Fruit fly (Drosophila melanogaster) whole organism, embryonic: ENCODE results near the gene CG43938.

Source experiments
- Ada2b ChIP-seq: fragments of 200-800 bp; sonication (Bioruptor generic); IDR thresholded peaks from 2 replicates; pipeline ENCODE4 v1.3.6; 2022; ENCODE audit warnings: missing biosample characterization, missing genetic modification characterization
- Atf3 ChIP-seq: fragments of 200-800 bp; sonication (Bioruptor generic); optimal IDR thresholded peaks from 3 replicates; lab custom pipeline; 2016; ENCODE audit warnings: missing biosample characterization, missing genetic modification characterization
- Blimp-1 ChIP-seq: fragments of 200-800 bp; sonication (Bioruptor generic); optimal IDR thresholded peaks from 3 replicates; lab custom pipeline; 2018; ENCODE audit warnings: missing biosample characterization, missing genetic modification characterization, mild to moderate bottlenecking, moderate library complexity, missing genetic modification reagents
- CG10565 ChIP-seq: fragments of 200-800 bp; sonication (Bioruptor generic); optimal IDR thresholded peaks from 3 replicates; lab custom pipeline; 2016; ENCODE audit warnings: missing biosample characterization, mild to moderate bottlenecking, missing genetic modification characterization
- CG10654 ChIP-seq: fragments of 200-800 bp; sonication (Bioruptor generic); optimal IDR thresholded peaks from 2 replicates; lab custom pipeline; 2016; ENCODE audit warnings: missing biosample characterization, missing genetic modification characterization
- CG11093 ChIP-seq: fragments of 200-800 bp; sonication (Bioruptor generic); IDR thresholded peaks from 3 replicates; pipeline ENCODE4 v1.3.6; 2022; ENCODE audit warnings: missing biosample characterization, missing genetic modification characterization
- CG12104 ChIP-seq: fragments of 200-800 bp; sonication (Bioruptor generic); optimal IDR thresholded peaks from 3 replicates; lab custom pipeline; 2016; ENCODE audit warnings: missing biosample characterization, missing genetic modification characterization
- CG17385 ChIP-seq: fragments of 200-800 bp; sonication (Bioruptor generic); optimal IDR thresholded peaks from 3 replicates; lab custom pipeline; 2018; ENCODE audit warnings: missing biosample characterization, mild to moderate bottlenecking, missing genetic modification characterization
- CG17912 ChIP-seq: fragments of 200-800 bp; sonication (Bioruptor generic); optimal IDR thresholded peaks from 2 replicates; lab custom pipeline; 2018; ENCODE audit warnings: missing biosample characterization, mild to moderate bottlenecking, missing genetic modification characterization
- CG32532 ChIP-seq: fragments of 200-800 bp; sonication (Bioruptor generic); IDR thresholded peaks from 2 replicates; pipeline ENCODE4 v1.3.6; 2022; ENCODE audit warnings: missing biosample characterization, missing genetic modification characterization
- CG4360 ChIP-seq: fragments of 200-800 bp; sonication (Bioruptor generic); IDR thresholded peaks from 2 replicates; pipeline ENCODE4 v1.3.6; 2022; ENCODE audit warnings: missing biosample characterization, missing genetic modification characterization
- CG4404 ChIP-seq: fragments of 200-800 bp; sonication (Bioruptor generic); IDR thresholded peaks from 2 replicates; pipeline ENCODE4 v1.3.6; 2022; ENCODE audit warnings: missing biosample characterization, missing genetic modification characterization
- CG5245 ChIP-seq: fragments of 200-800 bp; sonication (Bioruptor generic); optimal IDR thresholded peaks from 3 replicates; lab custom pipeline; 2016; ENCODE audit warnings: missing biosample characterization, missing genetic modification characterization
- CG6813 ChIP-seq: fragments of 200-800 bp; sonication (Bioruptor generic); optimal IDR thresholded peaks from 2 replicates; lab custom pipeline; 2017; ENCODE audit warnings: missing biosample characterization, missing genetic modification characterization, mild to moderate bottlenecking, moderate library complexity, missing genetic modification reagents
- CG7271 ChIP-seq: fragments of 200-800 bp; sonication (Bioruptor generic); optimal IDR thresholded peaks from 2 replicates; lab custom pipeline; 2018; ENCODE audit warnings: missing biosample characterization, mild to moderate bottlenecking, missing genetic modification characterization, moderate library complexity
- CkIIα-i1 ChIP-seq: fragments of 200-800 bp; sonication (Bioruptor generic); IDR thresholded peaks from 2 replicates; pipeline ENCODE4 v1.3.6; 2022; ENCODE audit warnings: missing biosample characterization, missing genetic modification characterization
- D19B ChIP-seq: fragments of 200-800 bp; sonication (Bioruptor generic); optimal IDR thresholded peaks from 2 replicates; lab custom pipeline; 2017; ENCODE audit warnings: missing biosample characterization, mild to moderate bottlenecking, missing genetic modification characterization
- Doc2 ChIP-seq: fragments of 200-800 bp; sonication (Bioruptor generic); IDR thresholded peaks from 2 replicates; pipeline ENCODE4 v1.3.6; 2022; ENCODE audit warnings: missing biosample characterization, missing genetic modification characterization
- Dp ChIP-seq: fragments of 200-800 bp; sonication (Bioruptor generic); optimal IDR thresholded peaks from 2 replicates; lab custom pipeline; 2018; ENCODE audit warnings: missing biosample characterization, mild to moderate bottlenecking, missing genetic modification characterization, moderate library complexity
- E2f1 ChIP-seq: fragments of 200-800 bp; sonication (Bioruptor generic); IDR thresholded peaks from 2 replicates; pipeline ENCODE4 v1.3.6; 2022; ENCODE audit warnings: missing biosample characterization, missing genetic modification characterization
- Elba2 ChIP-seq: fragments of 200-800 bp; sonication (Bioruptor generic); optimal IDR thresholded peaks from 3 replicates; lab custom pipeline; 2016; ENCODE audit warnings: missing biosample characterization, missing genetic modification characterization
- Hr3 ChIP-seq: fragments of 200-800 bp; sonication (Bioruptor generic); optimal IDR thresholded peaks from 3 replicates; lab custom pipeline; 2016; ENCODE audit warnings: missing biosample characterization, missing genetic modification characterization
- Lhr ChIP-seq: fragments of 200-800 bp; sonication (Bioruptor generic); optimal IDR thresholded peaks from 3 replicates; lab custom pipeline; 2017; ENCODE audit warnings: mild to moderate bottlenecking, missing biosample characterization, missing genetic modification reagents, missing genetic modification characterization
- Nf-YB ChIP-seq: fragments of 200-800 bp; sonication (Bioruptor generic); optimal IDR thresholded peaks from 3 replicates; lab custom pipeline; 2019; ENCODE audit warnings: missing biosample characterization, mild to moderate bottlenecking, missing genetic modification characterization, moderate library complexity
- Optix ChIP-seq: fragments of 200-800 bp; sonication (Bioruptor generic); IDR thresholded peaks from 3 replicates; pipeline ENCODE4 v1.3.6; 2022; ENCODE audit warnings: missing biosample characterization, missing genetic modification characterization
- Ssrp ChIP-seq: fragments of 200-800 bp; sonication (Bioruptor generic); optimal IDR thresholded peaks from 2 replicates; lab custom pipeline; 2018; ENCODE audit warnings: missing biosample characterization, mild to moderate bottlenecking, missing genetic modification characterization, moderate library complexity
- Taf1 ChIP-seq: fragments of 200-800 bp; sonication (Bioruptor generic); IDR thresholded peaks from 2 replicates; pipeline ENCODE4 v1.3.6; 2022; ENCODE audit warnings: missing biosample characterization, missing genetic modification characterization
- aop ChIP-seq: fragments of 200-800 bp; sonication (Bioruptor generic); IDR thresholded peaks from 2 replicates; pipeline ENCODE4 v1.3.6; 2022; ENCODE audit warnings: missing biosample characterization, missing genetic modification characterization
- ap ChIP-seq: fragments of 200-800 bp; sonication (Bioruptor generic); IDR thresholded peaks from 2 replicates; pipeline ENCODE4 v1.3.6; 2022; ENCODE audit warnings: missing biosample characterization, missing genetic modification characterization
- ara ChIP-seq: fragments of 200-800 bp; sonication (Bioruptor generic); IDR thresholded peaks from 2 replicates; pipeline ENCODE4 v1.3.6; 2022; ENCODE audit warnings: missing biosample characterization, missing genetic modification characterization
- cas ChIP-seq: fragments of 200-800 bp; sonication (Bioruptor generic); IDR thresholded peaks from 2 replicates; pipeline ENCODE4 v1.3.6; 2022; ENCODE audit warnings: missing biosample characterization, missing genetic modification characterization
- crol ChIP-seq: fragments of 200-800 bp; sonication (Bioruptor generic); IDR thresholded peaks from 2 replicates; pipeline ENCODE4 v1.3.6; 2022; ENCODE audit warnings: missing biosample characterization, missing genetic modification characterization
- dati ChIP-seq: fragments of 200-800 bp; sonication (Bioruptor generic); IDR thresholded peaks from 2 replicates; pipeline ENCODE4 v1.3.6; 2022; ENCODE audit warnings: missing biosample characterization, missing genetic modification characterization
- dmrt99B ChIP-seq: fragments of 200-800 bp; sonication (Bioruptor generic); optimal IDR thresholded peaks from 2 replicates; lab custom pipeline; 2018; ENCODE audit warnings: missing biosample characterization, mild to moderate bottlenecking, missing genetic modification characterization, moderate library complexity
- emc ChIP-seq: fragments of 200-800 bp; sonication (Bioruptor generic); optimal IDR thresholded peaks from 2 replicates; lab custom pipeline; 2016; ENCODE audit warnings: missing biosample characterization, missing genetic modification characterization
- exex ChIP-seq: fragments of 200-800 bp; sonication (Bioruptor generic); optimal IDR thresholded peaks from 4 replicates; lab custom pipeline; 2018; ENCODE audit warnings: missing biosample characterization, mild to moderate bottlenecking, missing genetic modification characterization, moderate library complexity
- fru ChIP-seq: fragments of >200 bp; optimal IDR thresholded peaks from 2 replicates; lab custom pipeline; 2017
- gce ChIP-seq: fragments of 200-800 bp; sonication (Bioruptor generic); IDR thresholded peaks from 3 replicates; pipeline ENCODE4 v1.3.6; 2022; ENCODE audit warnings: missing biosample characterization, missing genetic modification characterization
- gsb-n ChIP-seq: fragments of 200-800 bp; sonication (Bioruptor generic); optimal IDR thresholded peaks from 3 replicates; lab custom pipeline; 2018; ENCODE audit warnings: missing biosample characterization, mild to moderate bottlenecking, missing genetic modification characterization
- ham ChIP-seq: fragments of 200-800 bp; sonication (Bioruptor generic); IDR thresholded peaks from 2 replicates; pipeline ENCODE4 v1.3.6; 2022; ENCODE audit warnings: missing biosample characterization, missing genetic modification characterization
- inv ChIP-seq: fragments of 200-800 bp; sonication (Bioruptor generic); IDR thresholded peaks from 2 replicates; pipeline ENCODE4 v1.3.6; 2022; ENCODE audit warnings: missing biosample characterization, missing genetic modification characterization; ENCODE audit not compliant: partially characterized antibody
- knrl ChIP-seq: fragments of 200-800 bp; sonication (Bioruptor generic); IDR thresholded peaks from 3 replicates; pipeline ENCODE4 v1.3.6; 2022; ENCODE audit warnings: missing biosample characterization, missing genetic modification characterization; ENCODE audit not compliant: partially characterized antibody
- lab ChIP-seq: fragments of 200-800 bp; sonication (Bioruptor generic); optimal IDR thresholded peaks from 3 replicates; lab custom pipeline; 2017; ENCODE audit warnings: missing biosample characterization, missing genetic modification characterization, mild to moderate bottlenecking, moderate library complexity, missing genetic modification reagents
- mld ChIP-seq: fragments of 200-800 bp; sonication (Bioruptor generic); IDR thresholded peaks from 3 replicates; pipeline ENCODE4 v1.3.6; 2022; ENCODE audit warnings: missing biosample characterization, missing genetic modification characterization; ENCODE audit not compliant: partially characterized antibody
- row ChIP-seq: fragments of 200-800 bp; sonication (Bioruptor generic); IDR thresholded peaks from 3 replicates; pipeline ENCODE4 v1.3.6; 2022; ENCODE audit warnings: missing biosample characterization, missing genetic modification characterization
- seq ChIP-seq: fragments of 200-800 bp; sonication (Bioruptor generic); IDR thresholded peaks from 2 replicates; pipeline ENCODE4 v1.3.6; 2022; ENCODE audit warnings: missing biosample characterization, missing genetic modification characterization
- slou ChIP-seq: fragments of 200-800 bp; sonication (Bioruptor generic); optimal IDR thresholded peaks from 3 replicates; lab custom pipeline; 2016; ENCODE audit warnings: missing biosample characterization, missing genetic modification characterization
- stwl ChIP-seq: fragments of 200-800 bp; sonication (Bioruptor generic); optimal IDR thresholded peaks from 3 replicates; lab custom pipeline; 2018; ENCODE audit warnings: missing biosample characterization, mild to moderate bottlenecking, missing genetic modification characterization, moderate library complexity
- tap ChIP-seq: fragments of 200-800 bp; optimal IDR thresholded peaks from 3 replicates; lab custom pipeline; 2019; ENCODE audit warnings: missing biosample characterization, mild to moderate bottlenecking, missing genetic modification characterization, moderate library complexity
- trem ChIP-seq: fragments of 200-800 bp; optimal IDR thresholded peaks from 3 replicates; lab custom pipeline; 2019; ENCODE audit warnings: missing biosample characterization, mild to moderate bottlenecking, missing genetic modification characterization, moderate library complexity
- wdn ChIP-seq: fragments of 200-800 bp; sonication (Bioruptor generic); IDR thresholded peaks from 2 replicates; pipeline ENCODE4 v1.3.6; 2022; ENCODE audit warnings: missing biosample characterization, missing genetic modification characterization
- z ChIP-seq: fragments of 200-800 bp; sonication (Bioruptor generic); IDR thresholded peaks from 3 replicates; pipeline ENCODE4 v1.3.6; 2022; ENCODE audit warnings: missing biosample characterization, missing genetic modification characterization

Gene CG43938

dm6 chr3L:21171905-21172304 lies 50.5 kb downstream of the CG43938 start, which contains the start of gene Ac78C (continued):
- peak; percentile 71 for TF ChIP-seq Atf3 (GFP tag; lab: Kevin White, UChicago)
- TF ChIP-seq Nf-YB (GFP tag; lab: Kevin White, UChicago): no peak
- peak; percentile 51; the same call in 1 of the 2 replicates for TF ChIP-seq Doc2 (GFP tag; lab: Robert Waterston, UW)
- TF ChIP-seq wdn: peak; percentile 90
- TF ChIP-seq CG4360 (GFP tag; lab: Robert Waterston, UW): no peak
- TF ChIP-seq tap (tag; lab: Kevin White, UChicago): peak; percentile 76
- peak; percentile 77 for TF ChIP-seq Optix (GFP tag; lab: Robert Waterston, UW)
- TF ChIP-seq Taf1 (GFP tag; lab: Robert Waterston, UW): peak; percentile 84
- TF ChIP-seq cas (GFP tag; lab: Robert Waterston, UW): peak; percentile 70
- TF ChIP-seq z (GFP tag; lab: Robert Waterston, UW): no peak
- TF ChIP-seq CG17912: peak; percentile 84
- peak; percentile 75 for TF ChIP-seq CG10654 (GFP tag; lab: Kevin White, UChicago)
- TF ChIP-seq ham (GFP tag; lab: Robert Waterston, UW): peak; percentile 42; the same call in 1 of the 2 replicates
- TF ChIP-seq crol (GFP tag; lab: Robert Waterston, UW): no peak
- peak; percentile 96 for TF ChIP-seq lab (GFP tag; lab: Kevin White, UChicago)
- peak; percentile 79 for TF ChIP-seq ara
- peak; percentile 80 for TF ChIP-seq D19B (GFP tag; lab: Kevin White, UChicago)
- TF ChIP-seq trem (tag; lab: Kevin White, UChicago): no peak
- TF ChIP-seq aop (GFP tag; lab: Robert Waterston, UW): no peak
- TF ChIP-seq E2f1 (GFP tag; lab: Robert Waterston, UW): peak; percentile 79
- TF ChIP-seq row (GFP tag; lab: Robert Waterston, UW): peak; percentile 86
- TF ChIP-seq Hr3 (GFP tag; lab: Kevin White, UChicago): peak; percentile 59
- no peak for TF ChIP-seq CG10565 (GFP tag; lab: Kevin White, UChicago)
- peak; percentile 66; the same call in 2 of the 3 replicates for TF ChIP-seq CG11093 (GFP tag; lab: Robert Waterston, UW)
- peak; percentile 67; the same call in 1 of the 2 replicates for TF ChIP-seq CG4404 (GFP tag; lab: Robert Waterston, UW)
- peak; percentile 31 for TF ChIP-seq CG12104 (GFP tag; lab: Kevin White, UChicago)
- TF ChIP-seq dati (GFP tag; lab: Robert Waterston, UW): no peak
- TF ChIP-seq slou (GFP tag; lab: Kevin White, UChicago): peak; percentile 48
- TF ChIP-seq Dp (GFP tag; lab: Kevin White, UChicago): peak; percentile 6
- peak; percentile 87 for TF ChIP-seq seq (GFP tag; lab: Robert Waterston, UW)
- peak; percentile 84 for TF ChIP-seq dmrt99B
- peak; percentile 91 for TF ChIP-seq CG32532 (GFP tag; lab: Robert Waterston, UW)
- peak; percentile 72 for TF ChIP-seq exex (tag; lab: Kevin White, UChicago)
- no peak for TF ChIP-seq Elba2
- peak; percentile 35; the same call in 1 of the 2 replicates for TF ChIP-seq CkIIα-i1 (GFP tag; lab: Robert Waterston, UW)
- no peak for TF ChIP-seq gsb-n (tag; lab: Kevin White, UChicago)
- TF ChIP-seq CG7271: peak; percentile 37
- no peak for TF ChIP-seq Ssrp (tag; lab: Kevin White, UChicago)
- peak; percentile 83; the same call in 2 of the 3 replicates for TF ChIP-seq gce (GFP tag; lab: Robert Waterston, UW)
- TF ChIP-seq Lhr (GFP tag; lab: Kevin White, UChicago): peak; percentile 9
- peak; percentile 74 for TF ChIP-seq Blimp-1 (GFP tag; lab: Kevin White, UChicago)
- TF ChIP-seq knrl (GFP tag; lab: Robert Waterston, UW): peak; percentile 66
- TF ChIP-seq inv (GFP tag; lab: Robert Waterston, UW): peak; percentile 59
- peak; percentile 90 for TF ChIP-seq Ada2b
- TF ChIP-seq CG6813 (GFP tag; lab: Kevin White, UChicago): peak; percentile 91
- TF ChIP-seq ap: peak; percentile 64
- TF ChIP-seq CG5245 (GFP tag; lab: Kevin White, UChicago): peak; percentile 73
- no peak for TF ChIP-seq stwl (tag; lab: Kevin White, UChicago)
- peak; percentile 84 for TF ChIP-seq emc
- no peak for TF ChIP-seq mld (GFP tag; lab: Robert Waterston, UW)
- TF ChIP-seq CG17385: peak; percentile 71
- no peak for TF ChIP-seq fru (lab: Kevin White, UChicago)
